Worm (Caenorhabditis elegans) whole organism, early embryonic: ENCODE data around the gene rpl-33.

ENCODE experiments used
- hmg-4 ChIP-seq: fragments of 200-800 bp; sonication (Bioruptor generic); optimal IDR thresholded peaks from 2 replicates; lab custom pipeline; 2018; ENCODE audit warnings: mild to moderate bottlenecking, missing genetic modification characterization, missing compliant biosample characterization
- tra-4 ChIP-seq: sonication (generic microtip); optimal IDR thresholded peaks from 2 replicates; lab custom pipeline; 2017; ENCODE audit warnings: missing genetic modification characterization, missing compliant biosample characterization

ce11 chrII:7154711-7155110 lies 49.3 kb downstream of the rpl-33 start:
- no peak for TF ChIP-seq hmg-4 (GFP tag; lab: Kevin White, UChicago)
- no peak for TF ChIP-seq tra-4
